Worm (Caenorhabditis elegans) whole organism, L4/young adult: Measurements from ENCODE around the gene R160.2.

ENCODE experiments used
- W03F9.2 ChIP-seq: fragments of 150-350 bp; optimal IDR thresholded peaks from 2 replicates; lab custom pipeline; 2014; ENCODE audit warnings: missing biosample characterization, missing genetic modification characterization
- dao-5 ChIP-seq: sonication (generic microtip); optimal IDR thresholded peaks from 2 replicates; lab custom pipeline; 2016; ENCODE audit warnings: missing genotype, missing genetic modification characterization, moderate library complexity, missing compliant biosample characterization
- him-1 ChIP-seq: sonication (generic microtip); optimal IDR thresholded peaks from 2 replicates; lab custom pipeline; 2016; ENCODE audit warnings: missing genotype, missing genetic modification reagents, missing genetic modification characterization, missing compliant biosample characterization

DNA sequence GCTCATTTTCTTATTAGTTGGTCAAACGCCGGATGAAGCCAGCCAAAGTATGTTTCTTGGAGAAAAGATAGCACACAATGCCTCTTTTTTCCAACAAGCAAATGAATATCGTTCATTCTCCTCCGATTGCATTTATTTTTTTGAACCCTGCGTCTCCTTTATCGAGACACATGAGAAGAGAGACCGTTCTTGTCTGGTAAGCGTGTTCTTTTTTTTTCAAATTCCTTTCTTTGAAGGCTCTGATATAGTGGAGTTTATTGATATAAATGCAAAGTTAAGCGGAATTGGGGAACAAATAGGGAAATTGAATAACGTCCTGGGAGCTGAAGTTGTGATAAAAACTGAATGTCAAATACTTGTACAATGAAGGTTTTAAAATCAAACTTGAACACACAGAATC is 14.2 kb downstream of the R160.2 start, which contains the start of gene F14H12.7:
- TF ChIP-seq dao-5 (tag; lab: Kevin White, UChicago) (no peak), him-1 (tag; lab: Kevin White, UChicago) (no peak), W03F9.2 (tag; lab: Kevin White, UChicago) (no peak)
